Worm (Caenorhabditis elegans) whole organism, L4 larva: ENCODE results near the gene F09E5.11.

Experiments used
- D1046.2 ChIP-seq: fragments of 200-800 bp; sonication (Bioruptor generic); IDR thresholded peaks from 2 replicates; pipeline ENCODE4 v1.3.6; 2022; ENCODE audit warnings: missing genetic modification characterization, missing compliant biosample characterization
- F10B5.3 ChIP-seq: sonication (generic microtip); optimal IDR thresholded peaks from 2 replicates; lab custom pipeline; 2016; ENCODE audit warnings: mild to moderate bottlenecking, missing genetic modification characterization, missing compliant biosample characterization
- F26F4.8 ChIP-seq: fragments of 200-800 bp; sonication (Bioruptor generic); conservative IDR thresholded peaks from 2 replicates; pipeline ENCODE4 v1.3.6; 2022; ENCODE audit warnings: missing genetic modification characterization, missing compliant biosample characterization
- F37D6.2 ChIP-seq: sonication (generic microtip); optimal IDR thresholded peaks from 2 replicates; lab custom pipeline; 2016; ENCODE audit warnings: mild to moderate bottlenecking, missing genetic modification characterization, missing compliant biosample characterization
- F44E2.7 ChIP-seq: fragments of 200-800 bp; sonication (Bioruptor generic); IDR thresholded peaks from 2 replicates; pipeline ENCODE4 v2.1.2; 2022; ENCODE audit warnings: missing genetic modification characterization, missing compliant biosample characterization
- F49E8.2 ChIP-seq: sonication (generic microtip); optimal IDR thresholded peaks from 2 replicates; lab custom pipeline; 2016; ENCODE audit warnings: missing compliant biosample characterization, mild to moderate bottlenecking, missing genetic modification characterization, borderline replicate concordance
- T20F7.1 ChIP-seq: fragments of 200-800 bp; sonication (Bioruptor generic); optimal IDR thresholded peaks from 2 replicates; lab custom pipeline; 2018; ENCODE audit warnings: mild to moderate bottlenecking, missing genetic modification characterization, missing compliant biosample characterization
- T26A8.4 ChIP-seq: fragments of 200-800 bp; sonication (Bioruptor generic); IDR thresholded peaks from 2 replicates; pipeline ENCODE4 v1.3.6; 2022; ENCODE audit warnings: missing genetic modification characterization, missing compliant biosample characterization
- Y48G9A.11 ChIP-seq: fragments of 200-800 bp; sonication (Bioruptor generic); IDR thresholded peaks from 2 replicates; pipeline ENCODE4 v1.3.6; 2022; ENCODE audit warnings: missing genetic modification reagents, missing genetic modification characterization, missing compliant biosample characterization
- ZK337.2 ChIP-seq: fragments of 200-800 bp; sonication (Bioruptor generic); IDR thresholded peaks from 2 replicates; pipeline ENCODE4 v1.3.6; 2022; ENCODE audit warnings: missing genetic modification reagents, missing genetic modification characterization, missing compliant biosample characterization
- ZK546.5 ChIP-seq, 2 experiments: sonication (generic microtip); optimal IDR thresholded peaks; 2 replicates each; lab custom pipeline; 2017; ENCODE audit warnings: missing biosample characterization in 2 of 2, missing genetic modification characterization in 2 of 2
- ama-1 ChIP-seq: fragments of 150-350 bp; optimal IDR thresholded peaks from 2 replicates; lab custom pipeline; 2014; ENCODE audit warnings: inconsistent platforms, mixed read lengths
- arid-1 ChIP-seq: fragments of 200-800 bp; sonication (Bioruptor generic); conservative IDR thresholded peaks from 2 replicates; pipeline ENCODE4 v1.3.6; 2022; ENCODE audit warnings: missing genetic modification reagents, missing genetic modification characterization, missing compliant biosample characterization
- ceh-44 ChIP-seq: fragments of 200-800 bp; sonication (Bioruptor generic); IDR thresholded peaks from 2 replicates; pipeline ENCODE4 v1.3.6; 2022; ENCODE audit warnings: missing genetic modification reagents, missing genetic modification characterization, missing compliant biosample characterization
- ces-1 ChIP-seq: fragments of 150-350 bp; sonication (generic microtip); optimal IDR thresholded peaks from 4 replicates; lab custom pipeline; 2014; ENCODE audit warnings: missing biosample characterization, missing genetic modification reagents, missing genetic modification characterization
- cey-2 ChIP-seq: sonication (generic microtip); optimal IDR thresholded peaks from 3 replicates; lab custom pipeline; 2017; ENCODE audit warnings: missing genetic modification characterization, mild to moderate bottlenecking, missing compliant biosample characterization, antibody characterized with exemption, borderline replicate concordance; ENCODE audit not compliant: insufficient read depth
- ctbp-1 ChIP-seq: fragments of 200-800 bp; sonication (Bioruptor generic); IDR thresholded peaks from 2 replicates; pipeline ENCODE4 v1.3.6; 2022; ENCODE audit warnings: missing genetic modification reagents, missing genetic modification characterization, missing compliant biosample characterization
- daf-19 ChIP-seq: fragments of 200-800 bp; sonication (Bioruptor generic); conservative IDR thresholded peaks from 2 replicates; pipeline ENCODE4 v1.3.6; 2022; ENCODE audit warnings: missing genetic modification characterization, missing compliant biosample characterization
- dmd-8 ChIP-seq: fragments of 200-800 bp; sonication (Bioruptor generic); IDR thresholded peaks from 2 replicates; pipeline ENCODE4 v1.3.6; 2022; ENCODE audit warnings: missing genetic modification characterization, missing compliant biosample characterization
- dve-1 ChIP-seq: sonication (generic microtip); optimal IDR thresholded peaks from 2 replicates; lab custom pipeline; 2017; ENCODE audit warnings: antibody characterized with exemption, mild to moderate bottlenecking, missing genetic modification characterization, missing compliant biosample characterization; ENCODE audit not compliant: insufficient read depth
- egl-27 ChIP-seq: sonication (generic microtip); optimal IDR thresholded peaks from 3 replicates; lab custom pipeline; 2017; ENCODE audit warnings: missing biosample characterization, missing genetic modification reagents, missing genetic modification characterization
- egl-43 ChIP-seq: fragments of 200-800 bp; sonication (Bioruptor generic); IDR thresholded peaks from 2 replicates; pipeline ENCODE4 v1.3.6; 2022; ENCODE audit warnings: missing genetic modification reagents, missing genetic modification characterization, missing compliant biosample characterization
- fkh-10 ChIP-seq: fragments of 150-350 bp; optimal IDR thresholded peaks from 2 replicates; lab custom pipeline; 2014; ENCODE audit warnings: missing biosample characterization, missing genetic modification reagents, missing genetic modification characterization
- gei-8 ChIP-seq: fragments of 200-800 bp; sonication (Bioruptor generic); optimal IDR thresholded peaks from 2 replicates; lab custom pipeline; 2018; ENCODE audit warnings: mild to moderate bottlenecking, missing genetic modification characterization, missing compliant biosample characterization
- hif-1 ChIP-seq, 2 experiments: sonication (generic microtip); optimal IDR thresholded peaks; 2 replicates each; lab custom pipeline; 2016 to 2017; ENCODE audit warnings: missing compliant biosample characterization in 2 of 2, missing genetic modification characterization in 2 of 2, missing genetic modification reagents in 2 of 2, missing genotype in 2 of 2, mild to moderate bottlenecking in 1 of 2
- hmg-1.1 ChIP-seq: fragments of 200-800 bp; sonication (Bioruptor generic); IDR thresholded peaks from 2 replicates; pipeline ENCODE4 v1.3.6; 2022; ENCODE audit warnings: missing genetic modification reagents, missing genetic modification characterization, missing compliant biosample characterization
- lin-1 ChIP-seq: fragments of 200-800 bp; sonication (Bioruptor generic); IDR thresholded peaks from 2 replicates; pipeline ENCODE4 v1.3.6; 2022; ENCODE audit warnings: missing genetic modification reagents, missing genetic modification characterization, missing compliant biosample characterization
- lin-29 ChIP-seq: fragments of 200-800 bp; sonication (Bioruptor generic); IDR thresholded peaks from 2 replicates; pipeline ENCODE4 v1.3.6; 2022; ENCODE audit warnings: missing genetic modification reagents, missing genetic modification characterization, missing compliant biosample characterization
- lir-3 ChIP-seq: sonication (generic microtip); optimal IDR thresholded peaks from 2 replicates; lab custom pipeline; 2016; ENCODE audit warnings: mild to moderate bottlenecking, missing genetic modification characterization, missing compliant biosample characterization
- lsy-2 ChIP-seq, 2 experiments: fragments of 150-350 bp in 1 of 2; sonication (generic microtip) in 1 of 2; optimal IDR thresholded peaks; 2 replicates each; lab custom pipeline; 2014 to 2017; ENCODE audit warnings: missing biosample characterization in 2 of 2, missing genetic modification characterization in 2 of 2
- madf-9 ChIP-seq: fragments of 200-800 bp; sonication (Bioruptor generic); conservative IDR thresholded peaks from 2 replicates; pipeline ENCODE4 v1.3.6; 2022; ENCODE audit warnings: missing genetic modification reagents, missing genetic modification characterization, missing compliant biosample characterization
- mdt-29 ChIP-seq: fragments of 200-800 bp; sonication (Bioruptor generic); IDR thresholded peaks from 2 replicates; pipeline ENCODE4 v1.3.6; 2022; ENCODE audit warnings: missing genetic modification reagents, missing genetic modification characterization, missing compliant biosample characterization
- mep-1 ChIP-seq: fragments of 150-350 bp; sonication (generic microtip); optimal IDR thresholded peaks from 3 replicates; lab custom pipeline; 2014; ENCODE audit warnings: missing biosample characterization, missing genetic modification characterization
- mes-2 ChIP-seq: sonication (generic microtip); optimal IDR thresholded peaks from 2 replicates; lab custom pipeline; 2016; ENCODE audit warnings: missing genotype, mild to moderate bottlenecking, missing genetic modification characterization, missing compliant biosample characterization; ENCODE audit not compliant: poor library complexity, severe bottlenecking
- mxl-3 ChIP-seq: fragments of 200-800 bp; sonication (Bioruptor generic); optimal IDR thresholded peaks from 2 replicates; lab custom pipeline; 2018; ENCODE audit warnings: mild to moderate bottlenecking, missing genetic modification characterization, missing compliant biosample characterization
- nhr-237 ChIP-seq: sonication (generic microtip); optimal IDR thresholded peaks from 2 replicates; lab custom pipeline; 2017; ENCODE audit warnings: missing biosample characterization, missing genetic modification characterization
- nhr-28 ChIP-seq: fragments of 150-350 bp; optimal IDR thresholded peaks from 2 replicates; lab custom pipeline; 2014; ENCODE audit warnings: missing biosample characterization, missing genetic modification characterization
- nhr-41 ChIP-seq: fragments of 200-800 bp; sonication (Bioruptor generic); IDR thresholded peaks from 2 replicates; pipeline ENCODE4 v1.3.6; 2022; ENCODE audit warnings: missing genetic modification reagents, missing genetic modification characterization, missing compliant biosample characterization
- nhr-42 ChIP-seq: fragments of 200-800 bp; sonication (Bioruptor generic); IDR thresholded peaks from 2 replicates; pipeline ENCODE4 v1.3.6; 2022; ENCODE audit warnings: missing genetic modification characterization, missing compliant biosample characterization
- nhr-48 ChIP-seq: sonication (generic microtip); optimal IDR thresholded peaks from 2 replicates; lab custom pipeline; 2016; ENCODE audit warnings: mild to moderate bottlenecking, missing genetic modification characterization, missing compliant biosample characterization
- nhr-76 ChIP-seq: fragments of 150-350 bp; optimal IDR thresholded peaks from 2 replicates; lab custom pipeline; 2014; ENCODE audit warnings: missing biosample characterization, missing genetic modification characterization
- pha-4 ChIP-seq, 2 experiments: fragments of 150-350 bp in 1 of 2; fragments of 200-800 bp in 1 of 2; sonication (Bioruptor generic) in 1 of 2; IDR thresholded peaks in 1 of 2; optimal IDR thresholded peaks in 1 of 2; 2 replicates each; pipeline versions ENCODE4 v1.3.6 to Lab custom; 2014 to 2022; ENCODE audit warnings: missing genetic modification characterization in 2 of 2, missing genetic modification reagents in 2 of 2, missing biosample characterization in 1 of 2, missing compliant biosample characterization in 1 of 2
- skn-1 ChIP-seq: fragments of 150-350 bp; optimal IDR thresholded peaks from 2 replicates; lab custom pipeline; 2014; ENCODE audit warnings: missing biosample characterization, missing genetic modification characterization
- tra-1 ChIP-seq: fragments of 200-800 bp; sonication (Bioruptor generic); IDR thresholded peaks from 2 replicates; pipeline ENCODE4 v1.3.6; 2022; ENCODE audit warnings: missing genetic modification reagents, missing genetic modification characterization, missing compliant biosample characterization
- unc-62 ChIP-seq, 3 experiments: fragments of 150-350 bp in 1 of 3; sonication (generic microtip); optimal IDR thresholded peaks in 2 of 3; peaks in 1 of 3; 1 replicate in 1 of 3; 2 replicates in 2 of 3; lab custom pipeline; 2014 to 2017; ENCODE audit warnings: missing biosample characterization in 3 of 3, missing genetic modification characterization in 3 of 3, missing genetic modification reagents in 3 of 3, missing genotype in 1 of 3
- zfp-2 ChIP-seq: sonication (generic microtip); optimal IDR thresholded peaks from 2 replicates; lab custom pipeline; 2016; ENCODE audit warnings: mild to moderate bottlenecking, missing genetic modification characterization, missing compliant biosample characterization
- zfp-3 ChIP-seq: fragments of 200-800 bp; sonication (Bioruptor generic); conservative IDR thresholded peaks from 2 replicates; pipeline ENCODE4 v1.3.6; 2022; ENCODE audit warnings: missing genetic modification reagents, missing genetic modification characterization, missing compliant biosample characterization
- zip-2 ChIP-seq: fragments of 150-350 bp; optimal IDR thresholded peaks from 2 replicates; lab custom pipeline; 2014; ENCODE audit warnings: missing biosample characterization, missing genetic modification characterization
- ztf-11 ChIP-seq: fragments of 150-350 bp; optimal IDR thresholded peaks from 2 replicates; lab custom pipeline; 2014; ENCODE audit warnings: missing biosample characterization, missing genetic modification characterization

The F09E5.11 gene

ce11 chrII:5321718-5322286, 36.2 kb downstream of the F09E5.11 start (continued):
- TF ChIP-seq skn-1 (tag; lab: Kevin White, UChicago): no peak
- TF ChIP-seq ZK337.2: no peak
- TF ChIP-seq egl-43: no peak; the same call in 1 of the 2 replicates
- TF ChIP-seq D1046.2 (GFP tag; lab: Robert Waterston, UW): no peak
- peak; percentile 50; the same call in 1 of the 2 replicates for TF ChIP-seq hmg-1.1 (GFP tag; lab: Robert Waterston, UW)
- peak; percentile 96 for TF ChIP-seq nhr-48
- TF ChIP-seq ama-1 (lab: Kevin White, UChicago): no peak
- no peak for TF ChIP-seq lir-3 (tag; lab: Kevin White, UChicago)
- TF ChIP-seq nhr-237: no peak
- no peak for TF ChIP-seq tra-1 (GFP tag; lab: Robert Waterston, UW)
- no peak for TF ChIP-seq ZK546.5 (tag; optimal IDR thresholded peaks at IDR 0.05; lab: Kevin White, UChicago)
- TF ChIP-seq T26A8.4 (GFP tag; lab: Robert Waterston, UW): 0 out of 2 replicates have a peak, but pooled peaks have one; percentile 60
- 0 out of 2 replicates have a peak, but pooled peaks have one; percentile 15 for TF ChIP-seq nhr-42 (GFP tag; lab: Robert Waterston, UW)
- no peak for TF ChIP-seq fkh-10
- no peak for TF ChIP-seq Y48G9A.11
- TF ChIP-seq F49E8.2 (tag; lab: Kevin White, UChicago): no peak
- no peak for TF ChIP-seq ceh-44 (GFP tag; lab: Robert Waterston, UW)
- TF ChIP-seq nhr-76: no peak
- TF ChIP-seq nhr-41 (GFP tag; lab: Robert Waterston, UW): no peak
- peak; percentile 91; the same call in 1 of the 2 replicates for TF ChIP-seq pha-4 (GFP tag; IDR thresholded peaks at IDR 0.05; lab: Robert Waterston, UW)
- peak; percentile 43 for TF ChIP-seq pha-4 (tag; optimal IDR thresholded peaks at IDR 0.05; lab: Kevin White, UChicago)
- no peak for TF ChIP-seq F37D6.2 (tag; lab: Kevin White, UChicago)
- no peak for TF ChIP-seq lin-29 (GFP tag; lab: Robert Waterston, UW)
- TF ChIP-seq dve-1 (tag; lab: Kevin White, UChicago): peak; percentile 66
- TF ChIP-seq nhr-28: peak; percentile 66
- TF ChIP-seq ces-1: no peak
- TF ChIP-seq F26F4.8 (GFP tag; lab: Robert Waterston, UW): no peak
- TF ChIP-seq arid-1 (GFP tag; lab: Robert Waterston, UW): no peak
- TF ChIP-seq dmd-8 (GFP tag; lab: Robert Waterston, UW): no peak
- peak; percentile 55 for TF ChIP-seq F10B5.3 (tag; lab: Kevin White, UChicago)
- no peak for TF ChIP-seq cey-2 (tag; lab: Kevin White, UChicago)
- TF ChIP-seq egl-27: no peak
- TF ChIP-seq hif-1 (tag; optimal IDR thresholded peaks at IDR 0.05; lab: Kevin White, UChicago): peak in 1 of 2 experiments; percentile 46
- TF ChIP-seq mes-2 (tag; lab: Kevin White, UChicago): peak; percentile 41
- TF ChIP-seq lin-1: no peak
- peak; percentile 61 for TF ChIP-seq mxl-3 (GFP tag; lab: Kevin White, UChicago)
- no peak for TF ChIP-seq zfp-3 (GFP tag; lab: Robert Waterston, UW)
- no peak for TF ChIP-seq F44E2.7 (GFP tag; lab: Robert Waterston, UW)
- no peak for TF ChIP-seq mdt-29 (GFP tag; lab: Robert Waterston, UW)
- TF ChIP-seq lsy-2 (tag; optimal IDR thresholded peaks at IDR 0.05; lab: Kevin White, UChicago): peak; percentile 25 to 38
- TF ChIP-seq gei-8 (GFP tag; lab: Kevin White, UChicago): peak; percentile 64
- peak; percentile 69 for TF ChIP-seq mep-1 (tag; lab: Kevin White, UChicago)
- no peak for TF ChIP-seq ctbp-1 (GFP tag; lab: Robert Waterston, UW)
- no peak for TF ChIP-seq ztf-11 (tag; lab: Kevin White, UChicago)
- TF ChIP-seq T20F7.1 (GFP tag; lab: Kevin White, UChicago): no peak
- peak; percentile 12 for TF ChIP-seq zip-2 (tag; lab: Kevin White, UChicago)
- no peak for TF ChIP-seq madf-9 (GFP tag; lab: Robert Waterston, UW)
- no peak for TF ChIP-seq daf-19 (GFP tag; lab: Robert Waterston, UW)
- peak in 1 of 2 experiments; percentile 98 for TF ChIP-seq unc-62 (GFP tag; optimal IDR thresholded peaks at IDR 0.05 in 1 of 2; lab: Kevin White, UChicago)
- TF ChIP-seq unc-62 (tag; optimal IDR thresholded peaks at IDR 0.05; lab: Kevin White, UChicago): no peak
- TF ChIP-seq zfp-2 (tag; lab: Kevin White, UChicago): no peak
